Worm (Caenorhabditis elegans): ENCODE measurements around the gene bath-7.

ce11 chrII:1912741-1913140 lies 8.2 kb downstream of the bath-7 start, which contains the start of gene math-31:
- TF ChIP-seq lin-11 (tag; optimal IDR thresholded peaks at IDR 0.05) (no peak), unc-62 (GFP tag; optimal IDR thresholded peaks at IDR 0.05) (no peak), snpc-4 (tag; optimal IDR thresholded peaks at IDR 0.05) (no peak), nhr-129 (tag; optimal IDR thresholded peaks at IDR 0.05) (no peak), aly-2 (tag; optimal IDR thresholded peaks at IDR 0.05) (no peak), skn-1 (tag; optimal IDR thresholded peaks at IDR 0.05) (no peak), lsy-2 (tag; optimal IDR thresholded peaks at IDR 0.05) (no peak), peb-1 (tag; optimal IDR thresholded peaks at IDR 0.05) (no peak), mbf-1 (tag; optimal IDR thresholded peaks at IDR 0.05) (no peak)
